Fruit fly (Drosophila melanogaster): Measurements from ENCODE around the gene Polr3D.

Polr3D gene

dm6 chr3L:18148418-18148973 lies 39.1 kb upstream of the Polr3D start, which contains the start of gene CG7330 (continued):
- TF ChIP-seq CG2129 (GFP tag; IDR thresholded peaks at IDR 0.05; ENCODE audit: partially characterized antibody) (no peak), CG10959 (GFP tag; IDR thresholded peaks at IDR 0.05) (no peak), Fer2 (tag; optimal IDR thresholded peaks at IDR 0.05) (peak; percentile 84), hkb (optimal IDR thresholded peaks at IDR 0.05) (no peak), hkb (GFP tag; IDR thresholded peaks at IDR 0.05) (no peak; the same call in none of the 2 replicates), Spps (tag; optimal IDR thresholded peaks at IDR 0.05) (no peak), Gug (GFP tag; IDR thresholded peaks at IDR 0.05) (peak; percentile 79), D (optimal IDR thresholded peaks at IDR 0.05) (no peak), D (GFP tag; optimal IDR thresholded peaks at IDR 0.05) (peak; percentile 85), Fer1 (GFP tag; optimal IDR thresholded peaks at IDR 0.05) (peak; percentile 95), lola (GFP tag; optimal IDR thresholded peaks at IDR 0.05) (peak in 1 of 3 experiments; percentile 43), dysf (GFP tag; IDR thresholded peaks at IDR 0.05) (peak; percentile 94), croc (GFP tag; conservative IDR thresholded peaks at IDR 0.05) (peak; percentile 81), chm (GFP tag; IDR thresholded peaks at IDR 0.05) (no peak), ara (GFP tag; IDR thresholded peaks at IDR 0.05) (peak; percentile 60; the same call in 1 of the 2 replicates), CG13775 (GFP tag; optimal IDR thresholded peaks at IDR 0.05) (peak; percentile 83), fu2 (GFP tag; optimal IDR thresholded peaks at IDR 0.05) (peak; percentile 42), grau (tag; optimal IDR thresholded peaks at IDR 0.05) (peak; percentile 95), CG9817 (tag; optimal IDR thresholded peaks at IDR 0.05) (peak; percentile 90), CG13894 (tag; optimal IDR thresholded peaks at IDR 0.05) (peak; percentile 29), CG7839 (tag; optimal IDR thresholded peaks at IDR 0.05) (peak; percentile 96), slou (GFP tag; optimal IDR thresholded peaks at IDR 0.05) (peak; percentile 55), CG7963 (GFP tag; IDR thresholded peaks at IDR 0.05; ENCODE audit: partially characterized antibody) (no peak), CG7271 (tag; optimal IDR thresholded peaks at IDR 0.05) (no peak), CG32532 (GFP tag; IDR thresholded peaks at IDR 0.05) (peak; percentile 80), Hr39 (optimal IDR thresholded peaks at IDR 0.05) (no peak), NfI (GFP tag; optimal IDR thresholded peaks at IDR 0.05) (peak; percentile 86), h (optimal IDR thresholded peaks at IDR 0.05) (no peak), CG6683 (GFP tag; optimal IDR thresholded peaks at IDR 0.05) (peak; percentile 86), CG11504 (tag; optimal IDR thresholded peaks at IDR 0.05) (peak; percentile 97), lab (GFP tag; optimal IDR thresholded peaks at IDR 0.05) (peak; percentile 95), ab (GFP tag; optimal IDR thresholded peaks at IDR 0.05) (no peak), eyg (GFP tag; optimal IDR thresholded peaks at IDR 0.05) (no peak), Poxn (GFP tag; IDR thresholded peaks at IDR 0.05) (0 out of 2 replicates have a peak, but pooled peaks have one; percentile 24), ase (GFP tag; IDR thresholded peaks at IDR 0.05) (peak; percentile 75; the same call in 2 of the 3 replicates), gsb (GFP tag; IDR thresholded peaks at IDR 0.05) (peak; percentile 80), CG17912 (GFP tag; optimal IDR thresholded peaks at IDR 0.05) (no peak), az2 (GFP tag; optimal IDR thresholded peaks at IDR 0.05) (peak; percentile 90), CG1602 (GFP tag; optimal IDR thresholded peaks at IDR 0.05) (peak; percentile 81), CG8944 (GFP tag; optimal IDR thresholded peaks at IDR 0.05) (no peak), Pdp1 (GFP tag; optimal IDR thresholded peaks at IDR 0.05) (peak; percentile 48), CG8765 (GFP tag; IDR thresholded peaks at IDR 0.05) (no peak), tin (GFP tag; optimal IDR thresholded peaks at IDR 0.05) (peak; percentile 87), dan (GFP tag; IDR thresholded peaks at IDR 0.05) (no peak), Ada2b (GFP tag; IDR thresholded peaks at IDR 0.05) (no peak; the same call in none of the 2 replicates), fd64A (GFP tag; optimal IDR thresholded peaks at IDR 0.05) (peak; percentile 32), Ets65A (GFP tag) (peak; percentile 89), CG10267 (tag; optimal IDR thresholded peaks at IDR 0.05) (peak; percentile 83), CG18476 (GFP tag; optimal IDR thresholded peaks at IDR 0.05) (peak; percentile 32), Nf-YA (GFP tag; IDR thresholded peaks at IDR 0.05) (peak; percentile 52; the same call in 1 of the 2 replicates), CrebB (tag; optimal IDR thresholded peaks at IDR 0.05) (peak; percentile 81)
